Worm (Caenorhabditis elegans) whole organism, midembryonic: Measurements from ENCODE around the gene C25E10.16.

Experiments
- T22C8.4 ChIP-seq: fragments of 200-800 bp; sonication (Bioruptor generic); IDR thresholded peaks from 2 replicates; pipeline ENCODE4 v1.3.6; 2022; ENCODE audit warnings: missing genetic modification characterization, missing compliant biosample characterization
- cog-1 ChIP-seq: sonication (generic microtip); optimal IDR thresholded peaks from 2 replicates; lab custom pipeline; 2016; ENCODE audit warnings: missing genetic modification characterization, missing compliant biosample characterization
- flt-1 ChIP-seq: fragments of 200-800 bp; sonication (Bioruptor generic); IDR thresholded peaks from 2 replicates; pipeline ENCODE4 v1.3.6; 2022; ENCODE audit warnings: missing genetic modification characterization, missing compliant biosample characterization
- tab-1 ChIP-seq: fragments of 200-800 bp; sonication (Bioruptor generic); IDR thresholded peaks from 2 replicates; pipeline ENCODE4 v1.3.6; 2022; ENCODE audit warnings: missing genetic modification characterization, missing compliant biosample characterization
- ztf-23 ChIP-seq: fragments of 200-800 bp; sonication (Bioruptor generic); IDR thresholded peaks from 2 replicates; pipeline ENCODE4 v1.3.6; 2022; ENCODE audit warnings: missing genetic modification reagents, missing genetic modification characterization, missing compliant biosample characterization
- ztf-29 ChIP-seq: fragments of 200-800 bp; sonication (Bioruptor generic); IDR thresholded peaks from 2 replicates; pipeline ENCODE4 v1.3.6; 2022; ENCODE audit warnings: missing genetic modification reagents, missing genetic modification characterization, missing compliant biosample characterization

ce11 chrV:9078815-9079525 is 19.6 kb upstream of the C25E10.16 start:
- TF ChIP-seq flt-1 (GFP tag; lab: Robert Waterston, UW): no peak
- no peak for TF ChIP-seq ztf-23 (GFP tag; lab: Robert Waterston, UW)
- TF ChIP-seq tab-1 (GFP tag; lab: Robert Waterston, UW): no peak
- TF ChIP-seq ztf-29 (GFP tag; lab: Robert Waterston, UW): no peak
- no peak for TF ChIP-seq T22C8.4 (GFP tag; lab: Robert Waterston, UW)
- no peak for TF ChIP-seq cog-1
